Fruit fly (Drosophila melanogaster) whole organism, embryonic: Measurements from ENCODE around the gene CG12420.

Source experiments
- ATbp ChIP-seq: fragments of 200-800 bp; sonication (Bioruptor generic); optimal IDR thresholded peaks from 2 replicates; lab custom pipeline; 2017; ENCODE audit warnings: missing biosample characterization, mild to moderate bottlenecking, missing genetic modification characterization, missing genetic modification reagents
- B-H2 ChIP-seq: fragments of 200-800 bp; sonication (Bioruptor generic); optimal IDR thresholded peaks from 2 replicates; lab custom pipeline; 2018; ENCODE audit warnings: missing biosample characterization, mild to moderate bottlenecking, missing genetic modification characterization
- BEAF-32 ChIP-seq: fragments of 200-800 bp; sonication (Bioruptor generic); optimal IDR thresholded peaks from 3 replicates; lab custom pipeline; 2017; ENCODE audit warnings: missing biosample characterization, missing genetic modification characterization, mild to moderate bottlenecking, moderate library complexity, missing genetic modification reagents
- BtbVII ChIP-seq: fragments of 200-800 bp; sonication (Bioruptor generic); optimal IDR thresholded peaks from 3 replicates; lab custom pipeline; 2017; ENCODE audit warnings: missing biosample characterization, mild to moderate bottlenecking, missing genetic modification characterization
- CG10543 ChIP-seq: fragments of 200-800 bp; sonication (Bioruptor generic); optimal IDR thresholded peaks from 3 replicates; lab custom pipeline; 2017; ENCODE audit warnings: missing biosample characterization, mild to moderate bottlenecking, missing genetic modification characterization, moderate library complexity
- CG11504 ChIP-seq: fragments of 200-800 bp; sonication (Bioruptor generic); optimal IDR thresholded peaks from 3 replicates; lab custom pipeline; 2019; ENCODE audit warnings: missing biosample characterization, mild to moderate bottlenecking, missing genetic modification characterization, moderate library complexity
- CG11696 ChIP-seq: fragments of 200-800 bp; sonication (Bioruptor generic); IDR thresholded peaks from 2 replicates; pipeline ENCODE4 v1.3.6; 2022; ENCODE audit warnings: missing biosample characterization, missing genetic modification characterization
- CG15011 ChIP-seq: fragments of 200-800 bp; sonication (Bioruptor generic); optimal IDR thresholded peaks from 3 replicates; lab custom pipeline; 2018; ENCODE audit warnings: missing biosample characterization, mild to moderate bottlenecking, missing genetic modification characterization
- CG16813 ChIP-seq: fragments of 200-800 bp; sonication (Bioruptor generic); IDR thresholded peaks from 3 replicates; pipeline ENCODE4 v1.3.6; 2022; ENCODE audit warnings: missing biosample characterization, missing genetic modification characterization; ENCODE audit not compliant: partially characterized antibody
- CG17912 ChIP-seq: fragments of 200-800 bp; sonication (Bioruptor generic); optimal IDR thresholded peaks from 2 replicates; lab custom pipeline; 2018; ENCODE audit warnings: missing biosample characterization, mild to moderate bottlenecking, missing genetic modification characterization
- CG1832 ChIP-seq: fragments of 200-800 bp; sonication (Bioruptor generic); optimal IDR thresholded peaks from 2 replicates; lab custom pipeline; 2017; ENCODE audit warnings: missing biosample characterization, mild to moderate bottlenecking, missing genetic modification characterization, inconsistent platforms
- CG2202 ChIP-seq: fragments of 200-800 bp; sonication (Bioruptor generic); optimal IDR thresholded peaks from 2 replicates; lab custom pipeline; 2018; ENCODE audit warnings: missing biosample characterization, mild to moderate bottlenecking, missing genetic modification characterization
- CG2678 ChIP-seq: fragments of 200-800 bp; sonication (Bioruptor generic); optimal IDR thresholded peaks from 3 replicates; lab custom pipeline; 2019; ENCODE audit warnings: missing biosample characterization, mild to moderate bottlenecking, missing genetic modification characterization, moderate library complexity
- CG3407 ChIP-seq: fragments of 200-800 bp; sonication (Bioruptor generic); optimal IDR thresholded peaks from 2 replicates; lab custom pipeline; 2018; ENCODE audit warnings: missing biosample characterization, mild to moderate bottlenecking, missing genetic modification characterization
- CG34422 ChIP-seq: fragments of 200-800 bp; sonication (Bioruptor generic); IDR thresholded peaks from 3 replicates; pipeline ENCODE4 v1.3.6; 2022; ENCODE audit warnings: missing biosample characterization, missing genetic modification characterization
- CG43689 ChIP-seq: fragments of 200-800 bp; sonication (Bioruptor generic); IDR thresholded peaks from 2 replicates; pipeline ENCODE4 v1.3.6; 2022; ENCODE audit warnings: missing biosample characterization, missing genetic modification characterization
- CG6254 ChIP-seq: fragments of 200-800 bp; sonication (Bioruptor generic); optimal IDR thresholded peaks from 3 replicates; lab custom pipeline; 2017; ENCODE audit warnings: mild to moderate bottlenecking, missing biosample characterization, missing genetic modification reagents, missing genetic modification characterization
- Camta ChIP-seq: fragments of 200-800 bp; sonication (Bioruptor generic); optimal IDR thresholded peaks from 2 replicates; lab custom pipeline; 2016; ENCODE audit warnings: missing biosample characterization, missing genetic modification characterization
- D ChIP-seq, 2 experiments: fragments of 200-800 bp in 1 of 2; fragments of >200 bp in 1 of 2; sonication (Bioruptor generic) in 1 of 2; optimal IDR thresholded peaks; 2 replicates in 1 of 2; 3 replicates in 1 of 2; lab custom pipeline; 2017; ENCODE audit warnings: mild to moderate bottlenecking in 1 of 2, missing biosample characterization in 1 of 2, missing genetic modification characterization in 1 of 2, missing genetic modification reagents in 1 of 2
- Myb ChIP-seq: fragments of 200-800 bp; sonication (Bioruptor generic); optimal IDR thresholded peaks from 2 replicates; lab custom pipeline; 2016; ENCODE audit warnings: missing biosample characterization, missing genetic modification characterization
- Optix ChIP-seq: fragments of 200-800 bp; sonication (Bioruptor generic); IDR thresholded peaks from 3 replicates; pipeline ENCODE4 v1.3.6; 2022; ENCODE audit warnings: missing biosample characterization, missing genetic modification characterization
- Poxn ChIP-seq: fragments of 200-800 bp; sonication (Bioruptor generic); IDR thresholded peaks from 2 replicates; pipeline ENCODE4 v1.3.6; 2022; ENCODE audit warnings: missing biosample characterization, missing genetic modification characterization
- Scr ChIP-seq: fragments of 200-800 bp; sonication (Bioruptor generic); IDR thresholded peaks from 2 replicates; pipeline ENCODE4 v1.3.6; 2022; ENCODE audit warnings: missing biosample characterization, missing genetic modification characterization; ENCODE audit not compliant: partially characterized antibody
- Sox102F ChIP-seq: fragments of 200-800 bp; sonication (Bioruptor generic); optimal IDR thresholded peaks from 2 replicates; lab custom pipeline; 2018; ENCODE audit warnings: missing biosample characterization, mild to moderate bottlenecking, missing genetic modification characterization, moderate library complexity
- Ssrp ChIP-seq: fragments of 200-800 bp; sonication (Bioruptor generic); optimal IDR thresholded peaks from 2 replicates; lab custom pipeline; 2018; ENCODE audit warnings: missing biosample characterization, mild to moderate bottlenecking, missing genetic modification characterization, moderate library complexity
- Usf ChIP-seq: fragments of 200-800 bp; sonication (Bioruptor generic); optimal IDR thresholded peaks from 2 replicates; lab custom pipeline; 2017; ENCODE audit warnings: missing genotype, missing biosample characterization, missing genetic modification characterization
- Xrp1 ChIP-seq: fragments of 200-800 bp; sonication (Bioruptor generic); IDR thresholded peaks from 2 replicates; pipeline ENCODE4 v1.3.6; 2022; ENCODE audit warnings: missing biosample characterization, missing genetic modification characterization
- ab ChIP-seq: fragments of 200-800 bp; sonication (Bioruptor generic); optimal IDR thresholded peaks from 2 replicates; lab custom pipeline; 2016; ENCODE audit warnings: missing biosample characterization, missing genetic modification characterization
- ash1 ChIP-seq: fragments of 200-800 bp; sonication (Bioruptor generic); optimal IDR thresholded peaks from 2 replicates; lab custom pipeline; 2018; ENCODE audit warnings: missing biosample characterization, mild to moderate bottlenecking, missing genetic modification characterization
- az2 ChIP-seq: fragments of 200-800 bp; sonication (Bioruptor generic); optimal IDR thresholded peaks from 3 replicates; lab custom pipeline; 2016; ENCODE audit warnings: missing biosample characterization, missing genetic modification characterization
- bbx ChIP-seq: fragments of 200-800 bp; sonication (Bioruptor generic); IDR thresholded peaks from 2 replicates; pipeline ENCODE4 v1.3.6; 2022; ENCODE audit warnings: missing biosample characterization, missing genetic modification characterization; ENCODE audit not compliant: partially characterized antibody
- br ChIP-seq: fragments of >200 bp; optimal IDR thresholded peaks from 2 replicates; lab custom pipeline; 2017
- cas ChIP-seq: fragments of 200-800 bp; sonication (Bioruptor generic); IDR thresholded peaks from 2 replicates; pipeline ENCODE4 v1.3.6; 2022; ENCODE audit warnings: missing biosample characterization, missing genetic modification characterization
- corto ChIP-seq: fragments of 200-800 bp; sonication (Bioruptor generic); optimal IDR thresholded peaks from 2 replicates; lab custom pipeline; 2016; ENCODE audit warnings: missing biosample characterization, mild to moderate bottlenecking, missing genetic modification characterization, moderate library complexity
- dmrt99B ChIP-seq: fragments of 200-800 bp; sonication (Bioruptor generic); optimal IDR thresholded peaks from 2 replicates; lab custom pipeline; 2018; ENCODE audit warnings: missing biosample characterization, mild to moderate bottlenecking, missing genetic modification characterization, moderate library complexity
- gcm2 ChIP-seq: fragments of 200-800 bp; sonication (Bioruptor generic); optimal IDR thresholded peaks from 2 replicates; lab custom pipeline; 2016; ENCODE audit warnings: missing biosample characterization, missing genetic modification characterization
- gem ChIP-seq: fragments of 200-800 bp; sonication (Bioruptor generic); optimal IDR thresholded peaks from 2 replicates; lab custom pipeline; 2019; ENCODE audit warnings: missing biosample characterization, mild to moderate bottlenecking, missing genetic modification characterization, moderate library complexity
- gfzf ChIP-seq: fragments of 200-800 bp; sonication (Bioruptor generic); optimal IDR thresholded peaks from 2 replicates; lab custom pipeline; 2016; ENCODE audit warnings: missing biosample characterization, mild to moderate bottlenecking, missing genetic modification characterization, moderate library complexity
- lilli ChIP-seq: fragments of 200-800 bp; sonication (Bioruptor generic); optimal IDR thresholded peaks from 3 replicates; lab custom pipeline; 2016; ENCODE audit warnings: missing biosample characterization, missing genetic modification characterization
- nom ChIP-seq: fragments of 200-800 bp; sonication (Bioruptor generic); optimal IDR thresholded peaks from 2 replicates; lab custom pipeline; 2017; ENCODE audit warnings: missing biosample characterization, missing genetic modification characterization, mild to moderate bottlenecking, moderate library complexity, missing genetic modification reagents
- pho ChIP-seq: fragments of 200-800 bp; sonication (Bioruptor generic); optimal IDR thresholded peaks from 2 replicates; lab custom pipeline; 2016; ENCODE audit warnings: missing biosample characterization, missing genetic modification characterization
- pnt ChIP-seq: fragments of 200-800 bp; sonication (Bioruptor generic); optimal IDR thresholded peaks from 3 replicates; lab custom pipeline; 2016; ENCODE audit warnings: missing biosample characterization, missing genetic modification characterization
- pum ChIP-seq: fragments of 200-800 bp; sonication (Bioruptor generic); optimal IDR thresholded peaks from 2 replicates; lab custom pipeline; 2016; ENCODE audit warnings: missing biosample characterization, missing genetic modification characterization
- row ChIP-seq: fragments of 200-800 bp; sonication (Bioruptor generic); IDR thresholded peaks from 3 replicates; pipeline ENCODE4 v1.3.6; 2022; ENCODE audit warnings: missing biosample characterization, missing genetic modification characterization
- shn ChIP-seq: fragments of 200-800 bp; sonication (Bioruptor generic); optimal IDR thresholded peaks from 3 replicates; lab custom pipeline; 2016; ENCODE audit warnings: missing biosample characterization, missing genetic modification characterization
- sob ChIP-seq: fragments of 200-800 bp; sonication (Bioruptor generic); IDR thresholded peaks from 2 replicates; pipeline ENCODE4 v1.3.6; 2022; ENCODE audit warnings: missing biosample characterization, missing genetic modification characterization
- stwl ChIP-seq: fragments of 200-800 bp; sonication (Bioruptor generic); optimal IDR thresholded peaks from 3 replicates; lab custom pipeline; 2018; ENCODE audit warnings: missing biosample characterization, mild to moderate bottlenecking, missing genetic modification characterization, moderate library complexity
- tgo ChIP-seq: fragments of 200-800 bp; sonication (Bioruptor generic); IDR thresholded peaks from 3 replicates; pipeline ENCODE4 v1.3.6; 2022; ENCODE audit warnings: missing biosample characterization, missing genetic modification characterization
- tna ChIP-seq: fragments of 200-800 bp; sonication (Bioruptor generic); IDR thresholded peaks from 2 replicates; pipeline ENCODE4 v1.3.6; 2022; ENCODE audit warnings: missing biosample characterization, missing genetic modification characterization; ENCODE audit not compliant: partially characterized antibody
- yki ChIP-seq: fragments of >200 bp; optimal IDR thresholded peaks from 3 replicates; lab custom pipeline; 2018

CG12420 gene

dm6 chr3R:10268865-10269442 is 46.5 kb downstream of the CG12420 start (continued):
- TF ChIP-seq stwl (tag; lab: Kevin White, UChicago): no peak
- TF ChIP-seq tgo (GFP tag; lab: Robert Waterston, UW): peak; percentile 69
- peak; percentile 46 for TF ChIP-seq CG3407 (GFP tag; lab: Kevin White, UChicago)
- TF ChIP-seq ATbp (GFP tag; lab: Kevin White, UChicago): peak; percentile 58
- TF ChIP-seq nom: no peak
- no peak for TF ChIP-seq BtbVII (GFP tag; lab: Kevin White, UChicago)
- peak; percentile 56 for TF ChIP-seq CG11696 (GFP tag; lab: Robert Waterston, UW)
- no peak for TF ChIP-seq Poxn
- TF ChIP-seq CG17912 (GFP tag; lab: Kevin White, UChicago): no peak
- peak; percentile 82 for TF ChIP-seq Sox102F (GFP tag; lab: Kevin White, UChicago)
- peak; percentile 82 for TF ChIP-seq sob (GFP tag; lab: Robert Waterston, UW)
- peak; percentile 45 for TF ChIP-seq pnt (GFP tag; lab: Kevin White, UChicago)
- TF ChIP-seq B-H2 (GFP tag; lab: Kevin White, UChicago): no peak
- no peak for TF ChIP-seq BEAF-32
- TF ChIP-seq Xrp1: peak; percentile 65; the same call in 1 of the 2 replicates
- TF ChIP-seq CG2202: no peak
- TF ChIP-seq Ssrp (tag; lab: Kevin White, UChicago): peak; percentile 66
- no peak for TF ChIP-seq yki
- TF ChIP-seq Optix: peak; percentile 65; the same call in 2 of the 3 replicates
- TF ChIP-seq CG6254 (GFP tag; lab: Kevin White, UChicago): peak; percentile 54
- no peak for TF ChIP-seq gfzf (GFP tag; lab: Kevin White, UChicago)
- TF ChIP-seq CG43689 (GFP tag; lab: Robert Waterston, UW): peak; percentile 54; the same call in 1 of the 2 replicates
- TF ChIP-seq az2: peak; percentile 34
- peak; percentile 72 for TF ChIP-seq row
- peak; percentile 40 for TF ChIP-seq corto
- TF ChIP-seq br: no peak
- peak; percentile 17 for TF ChIP-seq gcm2 (GFP tag; lab: Kevin White, UChicago)
- peak; percentile 80 for TF ChIP-seq dmrt99B
- TF ChIP-seq Myb (GFP tag; lab: Kevin White, UChicago): no peak
- TF ChIP-seq Camta: peak; percentile 39
- peak; percentile 23 for TF ChIP-seq Usf (GFP tag; lab: Kevin White, UChicago)
- no peak for TF ChIP-seq ab
- TF ChIP-seq CG16813 (GFP tag; lab: Robert Waterston, UW): no peak
- no peak for TF ChIP-seq bbx
- no peak for TF ChIP-seq CG15011
- TF ChIP-seq tna (GFP tag; lab: Robert Waterston, UW): no peak
- peak; percentile 78 for TF ChIP-seq CG11504
- TF ChIP-seq Scr (GFP tag; lab: Robert Waterston, UW): no peak
- peak; percentile 42 for TF ChIP-seq pum (GFP tag; lab: Kevin White, UChicago)
- no peak for TF ChIP-seq ash1 (GFP tag; lab: Kevin White, UChicago)
- TF ChIP-seq gem (tag; lab: Kevin White, UChicago): peak; percentile 79
- no peak for TF ChIP-seq CG10543
- peak; percentile 38 for TF ChIP-seq pho (GFP tag; lab: Kevin White, UChicago)
- TF ChIP-seq shn: peak; percentile 28
- TF ChIP-seq lilli (GFP tag; lab: Kevin White, UChicago): peak; percentile 53
- peak; percentile 71 for TF ChIP-seq CG2678 (tag; lab: Kevin White, UChicago)
- 0 out of 2 replicates have a peak, but pooled peaks have one; percentile 23 for TF ChIP-seq cas (GFP tag; lab: Robert Waterston, UW)
- no peak for TF ChIP-seq CG1832 (GFP tag; lab: Kevin White, UChicago)
- no peak for TF ChIP-seq D (optimal IDR thresholded peaks at IDR 0.05; lab: Kevin White, UChicago)
- TF ChIP-seq D (GFP tag; optimal IDR thresholded peaks at IDR 0.05; lab: Kevin White, UChicago): peak; percentile 32
- peak; percentile 81 for TF ChIP-seq CG34422 (GFP tag; lab: Robert Waterston, UW)
